Fruit fly (Drosophila melanogaster) whole organism, prepupa: ENCODE data around the gene U2af50.

Source experiments
- Blimp-1 ChIP-seq: fragments of 200-800 bp; sonication (Bioruptor generic); optimal IDR thresholded peaks from 3 replicates; lab custom pipeline; 2017; ENCODE audit warnings: missing biosample characterization, missing genetic modification characterization, mild to moderate bottlenecking, moderate library complexity, missing genetic modification reagents
- CG3032 ChIP-seq: fragments of 200-800 bp; optimal IDR thresholded peaks from 2 replicates; lab custom pipeline; 2019; ENCODE audit warnings: missing biosample characterization, mild to moderate bottlenecking, missing genetic modification characterization, moderate library complexity
- CG8319 ChIP-seq: fragments of 200-800 bp; sonication (Bioruptor generic); optimal IDR thresholded peaks from 3 replicates; lab custom pipeline; 2016; ENCODE audit warnings: missing biosample characterization, missing genetic modification characterization
- CG8632 ChIP-seq: fragments of 200-800 bp; sonication (Bioruptor generic); optimal IDR thresholded peaks from 3 replicates; lab custom pipeline; 2016; ENCODE audit warnings: missing biosample characterization, missing genetic modification characterization
- Gug ChIP-seq: fragments of 200-800 bp; sonication (Bioruptor generic); IDR thresholded peaks from 2 replicates; pipeline ENCODE4 v1.3.6; 2022; ENCODE audit warnings: missing biosample characterization, missing genetic modification characterization
- OdsH ChIP-seq: fragments of 200-800 bp; sonication (Bioruptor generic); optimal IDR thresholded peaks from 3 replicates; lab custom pipeline; 2016; ENCODE audit warnings: missing biosample characterization, missing genetic modification characterization
- dsx ChIP-seq: fragments of 200-800 bp; optimal IDR thresholded peaks from 3 replicates; lab custom pipeline; 2019; ENCODE audit warnings: missing biosample characterization, mild to moderate bottlenecking, missing genetic modification characterization, moderate library complexity; ENCODE audit not compliant: poor library complexity, severe bottlenecking
- net ChIP-seq: fragments of 200-800 bp; sonication (Bioruptor generic); optimal IDR thresholded peaks from 3 replicates; lab custom pipeline; 2016; ENCODE audit warnings: missing biosample characterization, missing genetic modification characterization

DNA sequence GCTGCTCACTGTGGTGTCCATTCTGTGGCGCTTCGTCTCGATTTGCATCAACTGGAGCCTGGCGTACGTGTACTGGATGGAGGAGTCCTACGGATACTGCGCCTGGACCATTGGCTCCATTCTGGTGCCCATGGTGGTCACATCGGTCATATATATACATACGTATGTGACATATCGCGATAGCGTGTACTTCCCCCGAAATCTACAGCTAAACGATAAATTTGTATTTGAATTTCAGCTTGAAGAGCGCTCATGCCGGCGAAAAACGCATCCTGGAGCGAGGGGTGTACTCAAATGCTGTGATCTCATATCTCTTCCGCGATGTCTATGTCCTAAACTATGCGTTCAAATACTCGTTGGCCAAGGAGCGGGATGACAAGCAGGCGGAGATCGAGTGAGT, 35.3 kb downstream of the U2af50 start:
- TF ChIP-seq dsx (GFP tag; lab: Kevin White, UChicago): no peak
- no peak for TF ChIP-seq CG8319 (GFP tag; lab: Kevin White, UChicago)
- TF ChIP-seq CG3032 (tag; lab: Kevin White, UChicago): no peak
- no peak for TF ChIP-seq net (GFP tag; lab: Kevin White, UChicago)
- TF ChIP-seq Gug (GFP tag; lab: Robert Waterston, UW): no peak
- no peak for TF ChIP-seq OdsH
- no peak for TF ChIP-seq Blimp-1 (GFP tag; lab: Kevin White, UChicago)
- TF ChIP-seq CG8632: no peak
